Worm (Caenorhabditis elegans): ENCODE data around the gene prp-3.
A peak's percentile ranks its signal among the peaks of the same experiment; 100 is the strongest.

Gene prp-3

DNA sequence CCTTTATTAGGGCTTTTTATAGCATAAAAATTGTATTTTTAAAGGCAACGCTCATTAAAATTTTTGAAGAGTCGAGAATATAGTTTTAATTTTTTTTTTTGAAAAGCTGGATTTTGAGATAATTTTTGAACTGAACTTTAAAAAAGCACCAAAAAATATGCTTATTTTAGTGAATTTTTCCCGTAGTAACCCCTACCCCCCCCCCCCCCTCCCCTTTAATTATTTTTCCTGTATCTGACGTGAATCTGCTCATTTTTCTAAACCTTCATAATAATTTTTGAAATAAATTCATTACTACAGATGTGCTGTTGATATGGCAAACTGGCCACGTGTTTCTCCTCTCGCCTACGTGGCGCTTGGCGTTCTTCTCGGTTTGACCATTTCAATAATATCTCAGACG lies 46.3 kb downstream of the prp-3 start, which contains the start of gene C38H2.2:
C38H2.2 (plus strand) TSS at position 301 of the 400 bp plus-strand sequence.
- TF ChIP-seq mab-5 (tag; optimal IDR thresholded peaks at IDR 0.05) (no peak), nhr-237 (tag; optimal IDR thresholded peaks at IDR 0.05) (no peak), nhr-76 (tag; optimal IDR thresholded peaks at IDR 0.05) (no peak), nhr-12 (tag; optimal IDR thresholded peaks at IDR 0.05) (no peak), sptf-1 (tag; optimal IDR thresholded peaks at IDR 0.05) (no peak), unc-39 (tag; optimal IDR thresholded peaks at IDR 0.05) (no peak), tbx-8 (GFP tag; optimal IDR thresholded peaks at IDR 0.05) (no peak), sem-2 (GFP tag; optimal IDR thresholded peaks at IDR 0.05) (no peak), blmp-1 (tag; optimal IDR thresholded peaks at IDR 0.05) (no peak), bed-3 (GFP tag; optimal IDR thresholded peaks at IDR 0.05) (no peak), cnd-1 (tag; optimal IDR thresholded peaks at IDR 0.05) (no peak), ceh-83 (GFP tag; optimal IDR thresholded peaks at IDR 0.05) (no peak), pha-4 (tag; optimal IDR thresholded peaks at IDR 0.05) (no peak), nhr-28 (tag; optimal IDR thresholded peaks at IDR 0.05) (no peak), ceh-39 (tag; optimal IDR thresholded peaks at IDR 0.05) (no peak), drap-1 (GFP tag; optimal IDR thresholded peaks at IDR 0.05) (no peak), ztf-11 (tag; optimal IDR thresholded peaks at IDR 0.05) (no peak), ham-2 (GFP tag; optimal IDR thresholded peaks at IDR 0.05) (no peak)

DNA sequence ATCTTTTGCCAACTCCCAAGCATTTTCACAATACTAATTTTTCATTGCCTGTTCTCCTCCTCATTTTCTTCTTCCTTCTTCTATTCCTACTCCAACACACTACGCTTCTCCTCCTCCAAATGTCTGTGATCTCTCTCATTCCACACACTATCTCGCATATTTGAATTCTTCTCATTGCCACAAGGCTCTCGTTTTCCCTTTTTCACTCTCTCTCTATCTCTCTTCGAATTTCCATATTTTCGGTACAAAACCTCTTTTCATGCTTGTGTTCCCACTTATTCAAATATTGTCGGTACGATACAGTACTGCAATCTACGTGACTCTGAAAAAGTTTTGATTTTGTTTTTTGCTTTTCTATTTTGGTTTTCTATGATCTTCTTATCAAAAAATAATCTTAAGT lies 47.1 kb downstream of the prp-3 start:
- no peak for TF ChIP-seq mep-1 (tag; optimal IDR thresholded peaks at IDR 0.05)
- no peak for TF ChIP-seq ceh-43 (GFP tag; optimal IDR thresholded peaks at IDR 0.05)
- no peak for TF ChIP-seq ztf-11 (tag; optimal IDR thresholded peaks at IDR 0.05)
- no peak for TF ChIP-seq M03D4.4 (tag; optimal IDR thresholded peaks at IDR 0.05)
- TF ChIP-seq nhr-2 (tag; optimal IDR thresholded peaks at IDR 0.05), result no peak
- no peak for TF ChIP-seq ceh-39 (tag; optimal IDR thresholded peaks at IDR 0.05)
- TF ChIP-seq bed-3 (GFP tag; optimal IDR thresholded peaks at IDR 0.05), result no peak
- TF ChIP-seq drap-1 (GFP tag; optimal IDR thresholded peaks at IDR 0.05), result no peak
- TF ChIP-seq ham-2 (GFP tag; optimal IDR thresholded peaks at IDR 0.05), result no peak
- TF ChIP-seq lin-32 (GFP tag; optimal IDR thresholded peaks at IDR 0.05), result no peak
- TF ChIP-seq snpc-4 (tag; optimal IDR thresholded peaks at IDR 0.05), result no peak
- TF ChIP-seq nhr-28 (tag; optimal IDR thresholded peaks at IDR 0.05), result no peak
- TF ChIP-seq unc-120 (tag; optimal IDR thresholded peaks at IDR 0.05; ENCODE audit: poor library complexity, severe bottlenecking), result peak; percentile 8
- no peak for TF ChIP-seq sptf-1 (tag; optimal IDR thresholded peaks at IDR 0.05)
- no peak for TF ChIP-seq nhr-76 (tag; optimal IDR thresholded peaks at IDR 0.05)
- no peak for TF ChIP-seq flh-1 (GFP tag; optimal IDR thresholded peaks at IDR 0.05)
- no peak for TF ChIP-seq pha-4 (tag; optimal IDR thresholded peaks at IDR 0.05)
- no peak for TF ChIP-seq sem-2 (GFP tag; optimal IDR thresholded peaks at IDR 0.05)
- TF ChIP-seq nhr-237 (tag; optimal IDR thresholded peaks at IDR 0.05), result peak; percentile 0
- TF ChIP-seq elt-1 (tag; optimal IDR thresholded peaks at IDR 0.05; ENCODE audit: borderline replicate concordance, insufficient read depth), result no peak
- TF ChIP-seq lin-13 (tag; optimal IDR thresholded peaks at IDR 0.05), result no peak
- peak; percentile 57 for TF ChIP-seq ces-1 (GFP tag; optimal IDR thresholded peaks at IDR 0.05)
- TF ChIP-seq ceh-83 (GFP tag; optimal IDR thresholded peaks at IDR 0.05), result no peak
- no peak for TF ChIP-seq tbx-8 (GFP tag; optimal IDR thresholded peaks at IDR 0.05)
- no peak for TF ChIP-seq mab-5 (tag; optimal IDR thresholded peaks at IDR 0.05)
- TF ChIP-seq unc-39 (tag; optimal IDR thresholded peaks at IDR 0.05), result no peak

DNA sequence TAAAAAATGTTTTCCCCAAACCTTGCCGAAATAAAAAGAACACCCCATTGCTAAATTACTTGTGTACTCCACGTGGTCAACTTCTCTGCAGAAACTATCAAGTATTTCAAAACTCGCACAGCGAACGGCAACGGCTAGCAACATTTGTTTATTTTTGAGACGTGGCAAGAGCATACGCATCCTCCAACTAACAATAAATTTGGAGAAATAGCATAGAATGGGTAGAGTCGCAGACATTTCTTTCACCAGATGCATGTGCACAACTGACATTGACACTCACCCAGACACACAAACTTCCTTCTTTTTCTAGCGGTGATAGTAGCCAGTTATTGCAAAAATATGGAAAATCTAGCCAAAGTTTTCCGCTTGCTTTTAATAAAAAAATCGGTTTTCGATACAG lies 48.1 kb downstream of the prp-3 start:
- TF ChIP-seq mab-5 (tag; optimal IDR thresholded peaks at IDR 0.05) (no peak), nhr-2 (tag; optimal IDR thresholded peaks at IDR 0.05) (no peak), ceh-43 (GFP tag; optimal IDR thresholded peaks at IDR 0.05) (no peak), tbx-8 (GFP tag; optimal IDR thresholded peaks at IDR 0.05) (no peak), drap-1 (GFP tag; optimal IDR thresholded peaks at IDR 0.05) (no peak), pha-4 (tag; optimal IDR thresholded peaks at IDR 0.05) (no peak), unc-39 (tag; optimal IDR thresholded peaks at IDR 0.05) (no peak)

DNA sequence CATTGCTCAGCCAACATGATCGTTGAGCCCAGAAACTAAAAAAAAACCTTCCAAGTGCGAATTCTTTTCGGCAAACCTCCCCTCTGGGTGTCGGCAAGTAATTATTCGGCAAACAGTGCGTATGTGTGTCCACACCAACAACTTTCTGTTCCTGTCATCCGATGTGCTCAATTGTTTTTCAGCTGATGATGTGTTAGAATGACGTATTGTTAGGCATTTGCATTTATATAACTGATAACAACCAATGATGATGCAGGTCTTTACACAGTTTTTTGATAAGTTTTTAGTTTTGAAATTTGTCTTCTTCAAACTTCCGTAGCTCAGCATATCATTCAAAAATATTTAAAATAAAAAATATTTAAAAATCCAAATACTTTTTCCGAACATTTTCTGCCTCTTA lies 48.9 kb downstream of the prp-3 start:
- TF ChIP-seq blmp-1 (tag; optimal IDR thresholded peaks at IDR 0.05), result no peak
- TF ChIP-seq M03D4.4 (tag; optimal IDR thresholded peaks at IDR 0.05), result no peak
- TF ChIP-seq unc-39 (tag; optimal IDR thresholded peaks at IDR 0.05), result no peak
- TF ChIP-seq ztf-11 (tag; optimal IDR thresholded peaks at IDR 0.05), result no peak
- TF ChIP-seq nhr-2 (tag; optimal IDR thresholded peaks at IDR 0.05), result no peak
- TF ChIP-seq ceh-43 (GFP tag; optimal IDR thresholded peaks at IDR 0.05), result no peak
- no peak for TF ChIP-seq drap-1 (GFP tag; optimal IDR thresholded peaks at IDR 0.05)
- no peak for TF ChIP-seq nhr-76 (tag; optimal IDR thresholded peaks at IDR 0.05)
- TF ChIP-seq bed-3 (GFP tag; optimal IDR thresholded peaks at IDR 0.05), result no peak

DNA sequence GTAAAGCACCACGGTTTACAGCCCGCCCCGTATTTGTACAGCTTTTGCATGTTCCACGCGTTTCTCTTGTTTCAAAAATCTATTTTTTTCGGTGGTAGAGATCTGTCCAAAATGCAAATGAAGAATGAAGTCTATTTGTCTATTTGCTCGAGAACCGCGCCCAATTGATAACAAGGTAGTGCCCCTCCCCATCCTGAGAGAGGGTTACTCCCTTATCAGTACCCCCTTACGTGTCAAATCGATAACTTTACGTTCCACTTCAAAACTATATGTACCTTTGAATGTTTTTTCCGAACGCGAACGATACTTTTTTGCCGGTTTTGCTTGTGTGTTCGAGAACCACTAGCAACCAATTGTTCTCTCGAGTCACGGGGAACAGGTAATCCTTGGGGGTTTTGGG lies 51.7 kb downstream of the prp-3 start:
- TF ChIP-seq cnd-1 (tag; optimal IDR thresholded peaks at IDR 0.05) (no peak), sem-2 (GFP tag; optimal IDR thresholded peaks at IDR 0.05) (no peak), ceh-83 (GFP tag; optimal IDR thresholded peaks at IDR 0.05) (no peak), unc-120 (tag; optimal IDR thresholded peaks at IDR 0.05; ENCODE audit: poor library complexity, severe bottlenecking) (no peak), pha-4 (tag; optimal IDR thresholded peaks at IDR 0.05) (no peak), lin-13 (tag; optimal IDR thresholded peaks at IDR 0.05) (no peak), nhr-28 (tag; optimal IDR thresholded peaks at IDR 0.05) (no peak), tbx-8 (GFP tag; optimal IDR thresholded peaks at IDR 0.05) (no peak), mls-2 (tag; optimal IDR thresholded peaks at IDR 0.05) (no peak)

Measured in whole organism, mixed stage, embryonic.